Fruit fly (Drosophila melanogaster): ENCODE data around the gene Prosbeta4R2.

DNA sequence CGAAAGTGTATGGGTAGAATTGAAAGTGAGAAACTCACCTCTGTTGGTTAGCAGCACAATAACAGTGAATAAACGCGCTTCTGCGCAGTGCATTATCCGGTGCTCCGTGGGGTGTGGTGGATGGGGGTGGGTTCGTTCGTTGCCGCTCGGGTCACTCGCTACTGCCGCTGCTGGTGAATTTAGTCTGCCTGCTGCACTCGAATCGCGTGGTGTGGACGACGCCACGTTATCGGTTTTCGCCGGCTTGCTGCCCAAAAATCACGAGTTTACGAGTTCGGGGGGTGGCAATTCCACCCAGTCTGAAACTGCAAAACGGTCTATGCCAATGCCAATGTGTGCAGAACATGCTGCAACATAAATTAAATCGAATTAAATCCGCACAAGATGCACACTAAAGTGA is 22.4 kb downstream of the Prosbeta4R2 start, which contains the start of gene Tmtc1:
- no peak for TF ChIP-seq cic (GFP tag; optimal IDR thresholded peaks at IDR 0.05)
- no peak for TF ChIP-seq CG11617 (GFP tag; optimal IDR thresholded peaks at IDR 0.05)
- no peak for TF ChIP-seq bab1 (GFP tag; optimal IDR thresholded peaks at IDR 0.05)
- peak; percentile 15 for TF ChIP-seq pad (GFP tag; optimal IDR thresholded peaks at IDR 0.05)
- TF ChIP-seq cnc (optimal IDR thresholded peaks at IDR 0.05): no peak
